Fruit fly (Drosophila melanogaster) whole organism, adult: ENCODE data around the gene Prp4k.

Experiments
- CG11617 ChIP-seq: fragments of 200-800 bp; sonication (Bioruptor generic); optimal IDR thresholded peaks from 2 replicates; lab custom pipeline; 2017; ENCODE audit warnings: mild to moderate bottlenecking, missing biosample characterization, missing genetic modification reagents, missing genetic modification characterization
- CG12768 ChIP-seq: fragments of 200-800 bp; sonication (Bioruptor generic); optimal IDR thresholded peaks from 2 replicates; lab custom pipeline; 2017; ENCODE audit warnings: missing biosample characterization, missing genetic modification characterization, mild to moderate bottlenecking, moderate library complexity, missing genetic modification reagents
- CG14711 ChIP-seq: fragments of 200-800 bp; sonication (Bioruptor generic); optimal IDR thresholded peaks from 2 replicates; lab custom pipeline; 2018; ENCODE audit warnings: missing biosample characterization, mild to moderate bottlenecking, missing genetic modification characterization, moderate library complexity
- CG1620 ChIP-seq: fragments of 200-800 bp; sonication (Bioruptor generic); optimal IDR thresholded peaks from 2 replicates; lab custom pipeline; 2016; ENCODE audit warnings: missing biosample characterization, missing genetic modification characterization
- CG33017 ChIP-seq: fragments of 200-800 bp; sonication (Bioruptor generic); optimal IDR thresholded peaks from 2 replicates; lab custom pipeline; 2018; ENCODE audit warnings: missing biosample characterization, mild to moderate bottlenecking, missing genetic modification characterization, moderate library complexity
- CG5204 ChIP-seq: fragments of 200-800 bp; sonication (Bioruptor generic); optimal IDR thresholded peaks from 2 replicates; lab custom pipeline; 2016; ENCODE audit warnings: missing biosample characterization, missing genetic modification characterization
- CG7045 ChIP-seq: fragments of 200-800 bp; sonication (Bioruptor generic); optimal IDR thresholded peaks from 2 replicates; lab custom pipeline; 2017; ENCODE audit warnings: missing biosample characterization, mild to moderate bottlenecking, missing genetic modification characterization
- CG7101 ChIP-seq: fragments of 200-800 bp; sonication (Bioruptor generic); optimal IDR thresholded peaks from 2 replicates; lab custom pipeline; 2018; ENCODE audit warnings: missing biosample characterization, mild to moderate bottlenecking, missing genetic modification characterization, moderate library complexity
- Clk ChIP-seq: fragments of 200-800 bp; sonication (Bioruptor generic); optimal IDR thresholded peaks from 2 replicates; lab custom pipeline; 2017; ENCODE audit warnings: missing biosample characterization, missing genetic modification characterization
- Crg-1 ChIP-seq: fragments of 200-800 bp; sonication (Bioruptor generic); optimal IDR thresholded peaks from 2 replicates; lab custom pipeline; 2016; ENCODE audit warnings: missing biosample characterization, missing genetic modification characterization
- Hr96 ChIP-seq: fragments of 200-800 bp; sonication (Bioruptor generic); optimal IDR thresholded peaks from 2 replicates; lab custom pipeline; 2016; ENCODE audit warnings: missing biosample characterization, missing genetic modification characterization
- Mnt ChIP-seq: fragments of 200-800 bp; sonication (Bioruptor generic); optimal IDR thresholded peaks from 2 replicates; lab custom pipeline; 2016; ENCODE audit warnings: missing biosample characterization, mild to moderate bottlenecking, missing genetic modification characterization
- bab1 ChIP-seq: fragments of 200-800 bp; sonication (Bioruptor generic); optimal IDR thresholded peaks from 3 replicates; lab custom pipeline; 2019; ENCODE audit warnings: missing biosample characterization, mild to moderate bottlenecking, missing genetic modification characterization, moderate library complexity
- cic ChIP-seq: fragments of 200-800 bp; sonication (Bioruptor generic); optimal IDR thresholded peaks from 2 replicates; lab custom pipeline; 2017; ENCODE audit warnings: missing biosample characterization, mild to moderate bottlenecking, missing genetic modification characterization, moderate library complexity
- cnc ChIP-seq, 2 experiments: fragments of >200 bp; optimal IDR thresholded peaks; 2 replicates each; lab custom pipeline; 2017
- kay ChIP-seq: fragments of 200-800 bp; sonication (Bioruptor generic); peaks from one replicate; lab custom pipeline; 2016; ENCODE audit warnings: missing biosample characterization, missing genetic modification characterization, borderline replicate concordance
- ovo ChIP-seq: fragments of 200-800 bp; sonication (Bioruptor generic); optimal IDR thresholded peaks from 2 replicates; lab custom pipeline; 2016; ENCODE audit warnings: missing biosample characterization, missing genetic modification characterization
- pad ChIP-seq: fragments of 200-800 bp; sonication (Bioruptor generic); optimal IDR thresholded peaks from 3 replicates; lab custom pipeline; 2017; ENCODE audit warnings: missing biosample characterization, missing genetic modification characterization, mild to moderate bottlenecking, moderate library complexity, missing genetic modification reagents
- tj ChIP-seq: fragments of 200-800 bp; sonication (Bioruptor generic); optimal IDR thresholded peaks from 3 replicates; lab custom pipeline; 2017; ENCODE audit warnings: missing biosample characterization, mild to moderate bottlenecking, missing genetic modification characterization, moderate library complexity
- toe ChIP-seq: fragments of 200-800 bp; sonication (Bioruptor generic); optimal IDR thresholded peaks from 2 replicates; lab custom pipeline; 2016; ENCODE audit warnings: missing biosample characterization, missing genetic modification characterization

The Prp4k gene

DNA sequence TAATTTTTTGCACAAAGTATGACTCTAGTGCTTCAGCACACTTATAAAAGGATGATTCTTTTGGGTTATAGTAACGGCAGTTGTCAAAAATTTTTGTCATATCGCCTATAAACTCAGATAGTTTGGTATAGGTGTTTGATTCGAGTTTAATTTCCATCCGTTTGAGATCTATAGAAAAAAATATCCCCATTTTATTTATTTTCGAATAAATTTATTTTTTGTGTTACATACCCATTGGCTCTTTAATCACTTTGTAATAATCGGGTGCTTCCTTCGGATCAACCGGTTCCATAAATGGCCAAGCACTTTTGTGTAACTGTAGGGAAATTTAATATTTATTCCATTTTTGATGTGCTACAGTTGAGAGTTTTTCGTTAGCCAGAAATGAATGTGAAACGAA lies 23.1 kb upstream of the Prp4k start:
- TF ChIP-seq toe (GFP tag; lab: Kevin White, UChicago) (no peak), kay (GFP tag; lab: Kevin White, UChicago) (peak; percentile 96), CG12768 (GFP tag; lab: Kevin White, UChicago) (no peak), CG14711 (tag; lab: Kevin White, UChicago) (no peak), CG1620 (GFP tag; lab: Kevin White, UChicago) (no peak), CG7101 (tag; lab: Kevin White, UChicago) (no peak)

DNA sequence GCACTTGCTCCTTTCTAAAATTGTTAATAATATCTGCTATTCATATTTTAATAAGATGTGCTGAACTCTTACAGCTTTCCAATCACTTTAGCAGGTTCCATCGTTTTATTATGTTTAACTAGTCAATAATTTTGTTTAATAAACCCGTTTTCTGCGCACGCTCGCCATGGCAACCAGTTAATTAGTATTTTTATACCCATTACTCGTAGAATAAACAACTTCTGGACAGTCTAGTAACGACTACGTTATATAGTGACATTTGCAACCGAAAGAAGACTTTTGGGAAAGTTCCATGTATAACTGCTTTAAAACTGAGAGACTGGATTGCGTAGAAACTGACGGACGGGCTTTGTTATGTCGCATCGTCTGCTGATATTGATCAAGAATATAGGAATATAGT lies 22.0 kb upstream of the Prp4k start, which contains the start of gene CG34453:
Gene CG34453, minus strand, starts transcription at position 101 of the 400 bp plus-strand sequence.
- no peak for TF ChIP-seq CG14711 (tag; lab: Kevin White, UChicago)
- no peak for TF ChIP-seq ovo
- TF ChIP-seq Clk (GFP tag; lab: Kevin White, UChicago), result no peak
- no peak for TF ChIP-seq pad
- TF ChIP-seq toe (GFP tag; lab: Kevin White, UChicago), result no peak
- no peak for TF ChIP-seq CG7045 (GFP tag; lab: Kevin White, UChicago)

DNA sequence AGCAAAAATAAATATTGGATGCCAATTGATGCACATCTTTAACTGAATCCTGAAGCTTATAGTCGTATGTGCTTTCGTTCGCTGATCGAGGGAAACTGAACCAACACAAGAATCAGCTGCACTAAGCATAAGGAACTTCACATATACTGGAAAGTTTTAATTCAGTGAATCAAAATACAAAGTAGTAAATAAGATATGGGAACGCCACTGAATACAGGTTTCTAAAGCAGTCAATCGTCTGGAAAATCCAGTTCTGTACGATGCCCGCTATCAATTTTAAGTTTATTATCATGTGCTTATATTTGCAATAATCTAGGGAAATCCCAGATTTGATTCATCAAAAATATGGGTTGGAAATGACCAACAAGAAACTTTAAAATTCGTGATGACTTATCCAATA lies 21.0 kb upstream of the Prp4k start, which contains the start of gene CG34454:
Gene CG34454, minus strand, starts transcription at position 84 of the 400 bp plus-strand sequence.
- no peak for TF ChIP-seq tj (GFP tag; lab: Kevin White, UChicago)
- TF ChIP-seq bab1 (GFP tag; lab: Kevin White, UChicago), result no peak
- TF ChIP-seq Mnt (GFP tag; lab: Kevin White, UChicago), result no peak
- TF ChIP-seq CG14711 (tag; lab: Kevin White, UChicago), result no peak
- no peak for TF ChIP-seq cic (GFP tag; lab: Kevin White, UChicago)
- TF ChIP-seq CG1620 (GFP tag; lab: Kevin White, UChicago), result no peak
- no peak for TF ChIP-seq Crg-1
- TF ChIP-seq CG12768 (GFP tag; lab: Kevin White, UChicago), result no peak
- TF ChIP-seq CG7045 (GFP tag; lab: Kevin White, UChicago), result no peak

DNA sequence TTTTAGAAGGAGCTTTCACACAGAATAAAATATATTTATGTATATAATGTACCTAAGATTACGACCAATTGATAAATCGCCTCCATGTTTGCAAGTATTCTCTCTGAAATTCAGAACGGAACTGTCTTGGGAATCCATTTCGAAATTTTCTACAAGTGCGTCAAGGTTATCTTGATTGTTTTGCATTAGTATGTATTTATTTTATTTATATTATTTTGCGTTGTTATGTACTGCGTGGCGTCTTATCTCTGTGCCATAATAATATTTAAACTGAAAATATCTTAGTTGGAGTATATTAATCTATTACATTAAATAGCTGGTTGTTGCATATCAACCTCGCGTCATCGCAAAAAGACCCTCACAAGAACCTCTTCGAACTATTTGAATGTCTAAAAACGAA lies 20.2 kb upstream of the Prp4k start, which contains the start of gene CG42846:
Gene CG42846, minus strand, starts transcription at position 101 of the 400 bp plus-strand sequence.
- TF ChIP-seq cic (GFP tag; lab: Kevin White, UChicago) (no peak), kay (GFP tag; lab: Kevin White, UChicago) (no peak), Mnt (GFP tag; lab: Kevin White, UChicago) (no peak), CG7045 (GFP tag; lab: Kevin White, UChicago) (no peak), CG14711 (tag; lab: Kevin White, UChicago) (no peak), toe (GFP tag; lab: Kevin White, UChicago) (no peak), cnc (optimal IDR thresholded peaks at IDR 0.05; lab: Kevin White, UChicago) (no peak), bab1 (GFP tag; lab: Kevin White, UChicago) (no peak), pad (no peak), ovo (no peak), CG5204 (GFP tag; lab: Kevin White, UChicago) (no peak), Crg-1 (no peak), CG12768 (GFP tag; lab: Kevin White, UChicago) (no peak), Clk (GFP tag; lab: Kevin White, UChicago) (no peak)

DNA sequence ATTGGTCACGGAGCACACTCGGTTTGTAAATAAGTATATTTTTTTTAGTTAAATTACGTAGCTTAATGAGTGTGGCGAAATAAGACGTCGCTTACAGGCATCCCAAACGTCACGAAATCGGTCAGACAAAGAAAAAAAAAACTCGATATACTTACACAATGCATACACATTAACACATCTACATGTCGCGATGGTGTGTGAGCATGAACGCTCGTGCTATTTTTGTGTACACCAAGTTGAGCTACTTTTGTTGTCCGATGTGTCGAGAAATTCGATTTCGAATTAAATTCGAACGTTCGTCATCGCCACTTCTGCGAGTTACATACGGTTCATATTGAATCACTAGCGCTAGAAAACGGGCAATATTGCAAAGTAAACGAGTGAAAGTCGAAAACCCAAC lies 13.9 kb upstream of the Prp4k start:
- TF ChIP-seq kay (GFP tag; lab: Kevin White, UChicago) (peak; percentile 99), Clk (GFP tag; lab: Kevin White, UChicago) (no peak), CG5204 (GFP tag; lab: Kevin White, UChicago) (no peak), CG12768 (GFP tag; lab: Kevin White, UChicago) (no peak), Mnt (GFP tag; lab: Kevin White, UChicago) (peak; percentile 33), CG7045 (GFP tag; lab: Kevin White, UChicago) (no peak), bab1 (GFP tag; lab: Kevin White, UChicago) (no peak), tj (GFP tag; lab: Kevin White, UChicago) (no peak), CG1620 (GFP tag; lab: Kevin White, UChicago) (no peak), cic (GFP tag; lab: Kevin White, UChicago) (peak; percentile 33), CG33017 (tag; lab: Kevin White, UChicago) (no peak), pad (no peak), CG14711 (tag; lab: Kevin White, UChicago) (no peak), CG7101 (tag; lab: Kevin White, UChicago) (no peak), Hr96 (GFP tag; lab: Kevin White, UChicago) (no peak), toe (GFP tag; lab: Kevin White, UChicago) (no peak), CG11617 (GFP tag; lab: Kevin White, UChicago) (no peak), Crg-1 (no peak), cnc (optimal IDR thresholded peaks at IDR 0.05; lab: Kevin White, UChicago) (no peak), ovo (no peak)

DNA sequence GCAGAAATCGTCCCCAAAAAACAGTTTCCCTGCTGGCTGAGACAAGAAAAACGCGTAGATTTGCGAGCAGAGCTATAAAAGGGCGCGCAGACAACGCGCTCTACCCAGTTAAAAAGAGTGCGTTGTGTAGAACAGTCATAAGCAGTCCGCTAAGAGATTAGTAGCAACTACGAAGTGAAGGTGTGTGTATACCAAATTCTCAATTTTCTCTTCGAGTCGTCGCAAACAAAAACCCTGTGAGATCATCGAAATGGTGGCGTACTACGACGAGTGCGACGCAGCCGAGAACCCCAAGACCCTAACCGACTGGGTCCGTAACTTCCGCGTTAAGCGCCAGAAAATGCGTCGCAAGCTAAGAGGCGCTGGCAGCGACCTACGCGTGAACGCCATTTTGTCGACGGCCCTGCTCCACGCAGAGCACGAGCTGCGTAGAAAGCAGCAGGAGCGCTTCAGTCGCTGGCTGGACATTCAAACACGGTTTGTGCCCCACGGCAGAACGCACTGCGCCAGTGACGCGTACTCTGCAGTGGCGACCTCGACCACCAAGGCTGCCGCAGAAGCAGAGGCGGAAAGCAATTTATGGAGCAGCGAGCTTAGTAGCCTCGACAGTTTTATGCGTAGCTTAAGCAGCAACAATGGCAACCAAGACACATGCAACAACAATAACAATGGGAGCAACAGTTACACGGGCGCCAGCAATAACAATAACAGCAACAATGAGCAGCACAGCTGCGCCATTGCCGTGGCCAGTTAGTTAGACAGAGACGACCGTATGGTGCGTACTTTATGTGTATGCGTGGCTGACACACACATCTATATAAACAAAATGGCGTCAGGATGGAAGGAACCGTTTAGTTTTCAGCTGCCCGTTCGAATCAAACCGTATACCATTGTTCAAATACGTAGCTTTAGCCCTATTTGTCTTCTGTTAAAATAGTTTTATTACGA lies 13.0 kb upstream of the Prp4k start:
- TF ChIP-seq Mnt (GFP tag; lab: Kevin White, UChicago) (peak; percentile 44), Hr96 (GFP tag; lab: Kevin White, UChicago) (no peak), kay (GFP tag; lab: Kevin White, UChicago) (no peak), CG14711 (tag; lab: Kevin White, UChicago) (no peak), tj (GFP tag; lab: Kevin White, UChicago) (peak; percentile 16), CG11617 (GFP tag; lab: Kevin White, UChicago) (peak; percentile 25), CG7045 (GFP tag; lab: Kevin White, UChicago) (peak; percentile 6), cnc (optimal IDR thresholded peaks at IDR 0.05; lab: Kevin White, UChicago) (no peak), cic (GFP tag; lab: Kevin White, UChicago) (peak; percentile 21), Crg-1 (no peak), CG1620 (GFP tag; lab: Kevin White, UChicago) (peak; percentile 55), CG12768 (GFP tag; lab: Kevin White, UChicago) (peak; percentile 12), ovo (peak; percentile 95), CG33017 (tag; lab: Kevin White, UChicago) (no peak)
